Worm (Caenorhabditis elegans): ENCODE data around the gene M02E1.4.

M02E1.4 gene

DNA sequence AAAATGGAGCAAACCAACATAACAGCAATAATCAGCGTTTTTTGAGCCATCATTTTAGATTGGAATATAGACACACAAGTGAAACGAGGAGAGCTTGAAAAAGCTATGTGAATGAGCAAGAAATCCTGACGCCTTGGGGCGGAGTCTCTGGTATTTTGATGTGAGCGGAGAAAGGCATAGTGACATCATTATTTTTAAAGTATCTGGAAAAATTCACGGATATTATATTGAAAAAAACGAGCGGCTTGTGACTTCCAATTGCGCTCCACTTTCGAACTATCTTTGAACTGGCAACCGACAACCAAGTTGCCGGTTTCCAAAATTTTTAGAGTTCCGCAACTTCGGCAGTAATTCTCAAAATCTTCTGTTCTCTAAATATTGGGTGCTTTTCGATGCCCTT lies 1.9 kb upstream of the M02E1.4 start, which contains the start of gene nlp-64:
TSS of gene nlp-64 (minus strand) at position 101 of the 400 bp plus-strand sequence.
- TF ChIP-seq ceh-79 (tag; optimal IDR thresholded peaks at IDR 0.05) (no peak), F37B4.10 (GFP tag; IDR thresholded peaks at IDR 0.05) (no peak), tlf-1 (GFP tag; optimal IDR thresholded peaks at IDR 0.05) (no peak), snpc-3.4 (tag; optimal IDR thresholded peaks at IDR 0.05) (no peak), lsy-27 (tag; optimal IDR thresholded peaks at IDR 0.05; ENCODE audit: borderline replicate concordance, insufficient read depth) (no peak), bed-2 (GFP tag; IDR thresholded peaks at IDR 0.05) (no peak), rec-8 (tag; optimal IDR thresholded peaks at IDR 0.05) (no peak), F10E7.11 (tag; optimal IDR thresholded peaks at IDR 0.05) (no peak), nhr-90 (tag; optimal IDR thresholded peaks at IDR 0.05) (no peak), aptf-2 (GFP tag; conservative IDR thresholded peaks at IDR 0.05) (no peak), T26A5.8 (tag; optimal IDR thresholded peaks at IDR 0.05) (no peak), akir-1 (GFP tag; optimal IDR thresholded peaks at IDR 0.05) (no peak), mxl-1 (tag; optimal IDR thresholded peaks at IDR 0.05) (no peak), let-526 (GFP tag; IDR thresholded peaks at IDR 0.05) (no peak), sptf-2 (GFP tag; optimal IDR thresholded peaks at IDR 0.05) (no peak), lin-40 (tag; optimal IDR thresholded peaks at IDR 0.05) (no peak), gei-17 (GFP tag; optimal IDR thresholded peaks at IDR 0.05) (no peak), Y56A3A.18 (GFP tag; IDR thresholded peaks at IDR 0.05) (no peak), hmg-1.2 (GFP tag; IDR thresholded peaks at IDR 0.05) (no peak)

- TF ChIP-seq let-526 (GFP tag; IDR thresholded peaks at IDR 0.05) (no peak), nhr-179 (tag; optimal IDR thresholded peaks at IDR 0.05) (no peak), Y79H2A.3 (GFP tag; conservative IDR thresholded peaks at IDR 0.05) (no peak), Y67H2A.10 (GFP tag; conservative IDR thresholded peaks at IDR 0.05) (no peak)
Observed at ce11 chrX:312238-312637, 836 bp upstream of the M02E1.4 start.

DNA sequence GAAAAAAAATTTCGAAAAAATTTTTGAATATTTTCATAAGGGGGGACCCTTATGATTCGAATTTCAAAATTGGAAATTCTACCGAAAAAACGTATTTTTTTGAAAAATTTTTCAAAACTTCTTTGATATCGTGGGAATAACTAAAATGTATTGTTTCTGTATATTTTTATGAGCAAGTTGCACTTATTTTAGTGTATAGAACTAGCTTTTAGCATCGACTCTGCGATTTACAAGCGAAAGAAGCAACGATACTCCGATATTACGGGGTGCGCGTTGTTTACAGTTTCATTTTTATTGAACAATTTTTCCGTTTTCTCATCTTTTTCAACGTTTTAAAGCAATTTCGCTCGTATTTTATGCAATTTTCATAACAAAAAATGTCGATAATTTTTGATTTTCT lies 9.1 kb downstream of the M02E1.4 start, which contains the start of gene M02E1.3:
TSS of gene M02E1.3 (plus strand) at position 301 of the 400 bp plus-strand sequence.
- peak; percentile 82 for TF ChIP-seq attf-3 (GFP tag; conservative IDR thresholded peaks at IDR 0.05)

DNA sequence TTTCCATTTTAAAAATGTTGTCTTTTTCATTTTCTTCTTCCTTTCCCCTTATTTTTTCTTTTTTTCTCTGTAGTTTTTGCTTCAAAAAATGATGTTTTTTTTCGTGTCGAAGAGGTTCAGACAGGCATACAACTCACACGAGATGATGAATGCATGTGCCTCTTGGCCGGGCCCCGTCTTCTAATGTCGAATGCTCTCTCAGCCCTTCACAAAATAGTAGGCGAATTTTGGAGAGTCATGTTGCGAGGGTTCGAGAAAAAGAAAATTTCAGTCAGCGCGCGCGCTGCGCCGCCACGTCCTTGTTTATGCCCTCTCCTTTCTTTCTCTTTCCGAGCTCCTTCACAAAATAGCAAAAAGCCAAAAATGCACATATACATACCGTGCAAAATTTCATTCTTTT lies 10.9 kb downstream of the M02E1.4 start:
- TF ChIP-seq attf-5 (GFP tag; optimal IDR thresholded peaks at IDR 0.05) (peak; percentile 63), K12H6.12 (tag; optimal IDR thresholded peaks at IDR 0.05) (peak; percentile 66), dox-1 (GFP tag; IDR thresholded peaks at IDR 0.05) (0 out of 2 replicates have a peak, but pooled peaks have one; percentile 27), ccch-3 (GFP tag; optimal IDR thresholded peaks at IDR 0.05) (no peak), egl-18 (GFP tag; IDR thresholded peaks at IDR 0.05) (no peak), hmg-20 (GFP tag; IDR thresholded peaks at IDR 0.05) (0 out of 2 replicates have a peak, but pooled peaks have one; percentile 8), snpc-4 (GFP tag; optimal IDR thresholded peaks at IDR 0.05) (no peak), snpc-4 (tag; optimal IDR thresholded peaks at IDR 0.05) (peak in 1 of 4 experiments; percentile 4), egrh-3 (GFP tag; IDR thresholded peaks at IDR 0.05) (no peak), lin-35 (GFP tag; optimal IDR thresholded peaks at IDR 0.05) (peak in 1 of 3 experiments; percentile 48), attf-3 (GFP tag; conservative IDR thresholded peaks at IDR 0.05) (peak; percentile 25; the same call in 1 of the 2 replicates), cebp-2 (GFP tag; IDR thresholded peaks at IDR 0.05) (0 out of 2 replicates have a peak, but pooled peaks have one; percentile 13), mcd-1 (GFP tag; IDR thresholded peaks at IDR 0.05) (peak; percentile 31; the same call in 1 of the 2 replicates), cebp-1 (GFP tag; IDR thresholded peaks at IDR 0.05) (no peak), cebp-1 (tag; optimal IDR thresholded peaks at IDR 0.05) (peak; percentile 66), ztf-6 (GFP tag; IDR thresholded peaks at IDR 0.05) (no peak), hmg-1.2 (GFP tag; IDR thresholded peaks at IDR 0.05) (peak; percentile 69), ceh-27 (GFP tag; optimal IDR thresholded peaks at IDR 0.05) (peak; percentile 54), nhr-80 (tag; optimal IDR thresholded peaks at IDR 0.05) (peak; percentile 45), K11D2.4 (GFP tag; IDR thresholded peaks at IDR 0.05) (0 out of 2 replicates have a peak, but pooled peaks have one; percentile 51), zfh-2 (GFP tag; conservative IDR thresholded peaks at IDR 0.05) (peak; percentile 79), B0261.1 (tag; optimal IDR thresholded peaks at IDR 0.05) (no peak), hsf-1 (GFP tag; IDR thresholded peaks at IDR 0.05) (peak; percentile 44; the same call in 1 of the 2 replicates), lsy-27 (tag; optimal IDR thresholded peaks at IDR 0.05; ENCODE audit: borderline replicate concordance, insufficient read depth) (no peak)

Measured in whole organism, young adult.